Worm (Caenorhabditis elegans): ENCODE results near the gene mecr-1.

mecr-1 gene

ce11 chrII:13153299-13153698 lies 33.8 kb downstream of the mecr-1 start, which contains the start of gene spe-18:
Gene spe-18, minus strand, starts transcription at chrII:13153399.
- no peak for TF ChIP-seq him-1 (tag; optimal IDR thresholded peaks at IDR 0.05)
- no peak for TF ChIP-seq dao-5 (tag; optimal IDR thresholded peaks at IDR 0.05)
- TF ChIP-seq W03F9.2 (tag; optimal IDR thresholded peaks at IDR 0.05): no peak

DNA sequence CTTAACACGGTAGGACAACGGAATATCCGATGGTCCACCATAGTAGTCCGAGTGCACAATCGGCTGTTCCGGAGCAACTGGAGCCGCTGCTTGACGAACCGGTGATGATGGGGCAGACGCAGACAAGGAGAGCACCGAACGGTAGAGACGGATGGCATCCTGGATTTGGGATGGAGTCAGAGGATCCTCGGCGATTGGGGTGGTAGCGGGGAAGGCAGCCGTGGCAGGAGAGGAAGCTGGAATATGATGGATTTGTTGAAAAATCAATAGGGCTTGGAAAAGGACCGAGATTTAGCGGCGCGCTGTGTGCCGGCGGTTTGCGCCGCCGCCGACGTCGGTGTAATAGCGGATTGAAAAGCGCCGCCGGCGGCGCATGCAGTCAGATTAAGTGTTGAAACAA lies 34.7 kb downstream of the mecr-1 start:
- TF ChIP-seq W03F9.2 (tag; optimal IDR thresholded peaks at IDR 0.05) (no peak), him-1 (tag; optimal IDR thresholded peaks at IDR 0.05) (no peak), dao-5 (tag; optimal IDR thresholded peaks at IDR 0.05) (no peak)

ce11 chrII:13149965-13150364 lies 37.1 kb downstream of the mecr-1 start:
- TF ChIP-seq him-1 (tag; optimal IDR thresholded peaks at IDR 0.05) (no peak), dao-5 (tag; optimal IDR thresholded peaks at IDR 0.05) (no peak), W03F9.2 (tag; optimal IDR thresholded peaks at IDR 0.05) (no peak)

ce11 chrII:13148247-13148646 lies 38.9 kb downstream of the mecr-1 start:
- TF ChIP-seq dao-5 (tag; optimal IDR thresholded peaks at IDR 0.05): no peak

DNA sequence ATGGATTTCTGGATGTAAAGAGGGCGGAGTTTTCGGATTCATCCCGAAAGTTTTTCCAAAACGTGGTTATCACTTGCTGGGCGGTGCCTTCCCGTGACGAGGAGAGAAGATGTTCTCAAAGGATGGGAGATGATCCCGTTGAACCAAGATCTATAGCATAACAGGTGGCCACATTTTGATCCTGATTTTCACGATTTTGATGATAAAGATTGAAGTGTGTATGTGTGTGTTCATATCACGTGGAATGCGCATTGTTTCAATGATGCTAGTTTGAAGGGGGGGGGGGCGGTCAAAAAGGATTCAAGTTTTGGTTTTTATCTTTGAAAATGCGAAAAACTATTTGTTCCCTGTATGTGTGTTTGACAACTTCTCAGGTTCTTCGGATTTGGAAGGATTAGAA lies 41.9 kb downstream of the mecr-1 start, which contains the start of gene mltn-1:
TSS of gene mltn-1 (minus strand) at position 22 of the 400 bp plus-strand sequence.
- TF ChIP-seq him-1 (tag; optimal IDR thresholded peaks at IDR 0.05) (no peak), W03F9.2 (tag; optimal IDR thresholded peaks at IDR 0.05) (no peak), dao-5 (tag; optimal IDR thresholded peaks at IDR 0.05) (no peak)

ce11 chrII:13142372-13142771 lies 44.7 kb downstream of the mecr-1 start:
- no peak for TF ChIP-seq W03F9.2 (tag; optimal IDR thresholded peaks at IDR 0.05)
- no peak for TF ChIP-seq him-1 (tag; optimal IDR thresholded peaks at IDR 0.05)
- TF ChIP-seq dao-5 (tag; optimal IDR thresholded peaks at IDR 0.05): no peak

ce11 chrII:13139573-13139972 lies 47.5 kb downstream of the mecr-1 start:
- TF ChIP-seq him-1 (tag; optimal IDR thresholded peaks at IDR 0.05) (no peak), dao-5 (tag; optimal IDR thresholded peaks at IDR 0.05) (no peak), W03F9.2 (tag; optimal IDR thresholded peaks at IDR 0.05) (no peak)

All from whole organism, L4/young adult.